Worm (Caenorhabditis elegans): ENCODE measurements around the gene Y11D7A.8.

Y11D7A.8 gene

DNA sequence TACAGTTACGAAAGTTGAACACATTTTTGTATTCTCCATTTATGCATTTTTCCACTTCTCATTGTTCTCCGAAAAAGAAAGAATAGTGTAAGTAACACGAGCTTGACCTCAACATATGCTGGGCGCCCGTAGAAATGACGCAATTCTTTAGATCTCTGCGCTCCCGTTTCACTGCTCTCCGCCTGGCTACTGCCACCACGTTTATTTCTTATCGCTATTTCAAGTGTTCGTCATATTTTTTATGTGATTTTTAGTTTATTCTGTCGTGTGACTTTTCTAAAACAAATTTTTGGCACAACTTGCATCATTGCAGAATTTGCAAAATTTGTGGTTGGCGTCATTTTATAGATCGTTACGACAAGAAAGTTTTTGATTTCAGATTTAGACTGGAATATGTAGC lies 34.2 kb upstream of the Y11D7A.8 start:
- TF ChIP-seq fos-1 (tag; optimal IDR thresholded peaks at IDR 0.05) (peak; percentile 69), nhr-129 (tag; optimal IDR thresholded peaks at IDR 0.05) (peak; percentile 74), nhr-11 (tag; optimal IDR thresholded peaks at IDR 0.05) (no peak), lin-39 (tag; optimal IDR thresholded peaks at IDR 0.05) (no peak), nhr-21 (tag; optimal IDR thresholded peaks at IDR 0.05) (no peak), dmd-4 (tag; optimal IDR thresholded peaks at IDR 0.05) (no peak), nhr-25 (tag; optimal IDR thresholded peaks at IDR 0.05) (no peak), ztf-1 (GFP tag; conservative IDR thresholded peaks at IDR 0.05) (no peak), C34F6.9 (tag; optimal IDR thresholded peaks at IDR 0.05) (no peak), nhr-10 (tag; optimal IDR thresholded peaks at IDR 0.05) (no peak), sma-9 (GFP tag; optimal IDR thresholded peaks at IDR 0.05) (peak; percentile 36), sma-9 (tag; optimal IDR thresholded peaks at IDR 0.05) (no peak), mab-5 (tag; optimal IDR thresholded peaks at IDR 0.05) (no peak), F13H6.1 (tag; optimal IDR thresholded peaks at IDR 0.05) (no peak), sma-3 (GFP tag; optimal IDR thresholded peaks at IDR 0.05) (no peak), lsy-2 (tag; optimal IDR thresholded peaks at IDR 0.05) (no peak), nhr-12 (tag; optimal IDR thresholded peaks at IDR 0.05) (no peak)

DNA sequence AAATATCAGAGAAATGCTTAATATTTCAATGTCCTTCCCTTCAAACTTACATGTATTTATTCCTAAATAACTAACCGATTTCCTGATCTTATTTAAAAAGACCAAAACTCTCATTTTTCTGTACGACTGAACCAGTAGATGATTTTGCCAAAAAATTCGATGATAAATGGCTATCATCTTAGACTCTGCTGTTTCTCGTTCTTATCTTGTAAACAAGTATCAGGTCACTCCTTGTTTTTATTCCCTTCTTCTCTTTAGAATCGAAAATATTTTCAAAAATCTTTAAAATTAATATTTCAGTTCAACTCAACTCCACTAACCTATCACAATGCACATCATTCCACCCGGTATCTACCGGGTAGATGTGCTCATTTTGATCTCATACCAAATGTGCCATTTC lies 33.8 kb upstream of the Y11D7A.8 start, which contains the start of gene C46C2.2:
Gene C46C2.2 (plus strand): TSS at position 301 of the 400 bp plus-strand sequence.
- no peak for TF ChIP-seq unc-39 (tag; optimal IDR thresholded peaks at IDR 0.05)
- TF ChIP-seq egl-27 (tag; optimal IDR thresholded peaks at IDR 0.05) = no peak
- TF ChIP-seq unc-62 (GFP tag; optimal IDR thresholded peaks at IDR 0.05) = no peak
- TF ChIP-seq F13H6.1 (tag; optimal IDR thresholded peaks at IDR 0.05) = no peak

ce11 chrIV:9218415-9218814 lies 32.8 kb upstream of the Y11D7A.8 start:
- TF ChIP-seq ztf-11 (tag; optimal IDR thresholded peaks at IDR 0.05) (no peak), nhr-21 (tag; optimal IDR thresholded peaks at IDR 0.05) (no peak), zag-1 (tag; optimal IDR thresholded peaks at IDR 0.05) (no peak), lin-11 (tag; optimal IDR thresholded peaks at IDR 0.05) (no peak), nhr-12 (tag; optimal IDR thresholded peaks at IDR 0.05) (no peak), elt-1 (tag; optimal IDR thresholded peaks at IDR 0.05) (no peak), Y55F3AM.14 (GFP tag; optimal IDR thresholded peaks at IDR 0.05) (no peak), unc-39 (tag; optimal IDR thresholded peaks at IDR 0.05) (no peak), nhr-25 (tag; optimal IDR thresholded peaks at IDR 0.05) (no peak), crh-2 (tag; optimal IDR thresholded peaks at IDR 0.05) (no peak), ceh-16 (tag; optimal IDR thresholded peaks at IDR 0.05) (no peak), dmd-4 (tag; optimal IDR thresholded peaks at IDR 0.05) (no peak), nhr-10 (tag; optimal IDR thresholded peaks at IDR 0.05) (no peak), sma-9 (GFP tag; optimal IDR thresholded peaks at IDR 0.05) (no peak), sma-9 (tag; optimal IDR thresholded peaks at IDR 0.05) (no peak), ama-1 (optimal IDR thresholded peaks at IDR 0.05) (no peak), egl-27 (tag; optimal IDR thresholded peaks at IDR 0.05) (no peak), lin-39 (tag; optimal IDR thresholded peaks at IDR 0.05) (no peak)

DNA sequence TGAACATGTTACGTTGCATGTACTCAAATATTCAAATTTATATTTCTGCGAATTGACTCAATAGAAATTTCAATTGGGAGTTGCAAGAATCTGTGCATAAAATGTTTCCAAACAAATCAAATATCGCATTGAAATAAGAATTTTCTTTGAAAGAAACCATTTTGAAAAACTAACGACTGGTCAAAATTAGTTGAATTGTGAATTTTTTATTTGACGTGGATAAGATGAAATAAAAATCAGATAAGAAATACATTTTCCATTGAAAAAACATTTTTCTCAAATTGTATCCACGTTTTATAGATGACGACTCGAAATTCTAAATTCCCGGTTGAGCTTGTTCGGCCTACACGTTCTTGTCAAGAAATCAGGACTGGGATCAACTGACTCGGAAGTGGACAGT lies 26.4 kb upstream of the Y11D7A.8 start, which contains the start of gene C46C2.3:
Gene C46C2.3 (plus strand): TSS at position 301 of the 400 bp plus-strand sequence.
- TF ChIP-seq nhr-129 (tag; optimal IDR thresholded peaks at IDR 0.05) (no peak), dmd-4 (tag; optimal IDR thresholded peaks at IDR 0.05) (no peak), ztf-11 (tag; optimal IDR thresholded peaks at IDR 0.05) (no peak), peb-1 (tag; optimal IDR thresholded peaks at IDR 0.05) (no peak), alr-1 (tag; optimal IDR thresholded peaks at IDR 0.05) (no peak), fos-1 (tag; optimal IDR thresholded peaks at IDR 0.05) (no peak), R02D3.7 (tag; optimal IDR thresholded peaks at IDR 0.05) (no peak), blmp-1 (tag; optimal IDR thresholded peaks at IDR 0.05; ENCODE audit: insufficient read depth) (no peak), unc-55 (GFP tag; optimal IDR thresholded peaks at IDR 0.05) (no peak), ztf-4 (tag; optimal IDR thresholded peaks at IDR 0.05) (no peak), lin-39 (tag; optimal IDR thresholded peaks at IDR 0.05) (no peak), nhr-6 (tag; optimal IDR thresholded peaks at IDR 0.05) (no peak), elt-1 (tag; optimal IDR thresholded peaks at IDR 0.05) (no peak), mab-5 (tag; optimal IDR thresholded peaks at IDR 0.05) (no peak)

- TF ChIP-seq elt-1 (tag; optimal IDR thresholded peaks at IDR 0.05) = no peak
- TF ChIP-seq gmeb-1 (tag; optimal IDR thresholded peaks at IDR 0.05) = no peak
- no peak for TF ChIP-seq ceh-16 (tag; optimal IDR thresholded peaks at IDR 0.05)
- no peak for TF ChIP-seq unc-62 (GFP tag; optimal IDR thresholded peaks at IDR 0.05)
- TF ChIP-seq nhr-11 (tag; optimal IDR thresholded peaks at IDR 0.05) = no peak
Observed at ce11 chrIV:9227650-9228049, 23.5 kb upstream of the Y11D7A.8 start.
